Fruit fly (Drosophila melanogaster) Kc167 (cell line): Measurements from ENCODE around the gene Trf5.

Source experiments
- Sin3A ChIP-seq: fragments of >200 bp; optimal IDR thresholded peaks from 2 replicates; lab custom pipeline; 2018; ENCODE audit warnings: missing external identifiers
- insv ChIP-seq: fragments of >200 bp; optimal IDR thresholded peaks from 3 replicates; lab custom pipeline; 2018; ENCODE audit warnings: missing external identifiers
- psq ChIP-seq: fragments of >200 bp; optimal IDR thresholded peaks from 2 replicates; lab custom pipeline; 2017; ENCODE audit warnings: missing external identifiers

DNA sequence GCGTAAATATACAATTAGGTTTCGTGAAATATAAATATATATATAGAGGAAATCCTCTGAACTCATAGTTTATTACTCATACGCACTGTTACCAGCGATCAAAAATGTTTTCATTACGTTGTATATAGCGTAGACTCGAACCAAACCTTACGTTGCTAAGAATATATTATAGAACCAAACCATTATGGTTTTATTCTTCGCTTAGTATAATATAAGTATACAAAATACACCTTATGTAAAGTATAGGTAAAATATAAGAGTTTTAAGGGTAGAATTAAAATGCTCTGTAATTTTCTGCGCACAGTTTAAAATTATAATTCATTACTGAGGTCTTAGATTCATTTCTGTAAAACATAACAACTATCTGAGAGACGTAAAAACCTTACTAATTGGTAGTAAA, 28.2 kb upstream of the Trf5 start:
- TF ChIP-seq psq (lab: Kevin White, UChicago) = no peak
- no peak for TF ChIP-seq Sin3A
- TF ChIP-seq insv (lab: Kevin White, UChicago) = no peak
